Worm (Caenorhabditis elegans): ENCODE measurements around the gene T01C3.11.

- no peak for TF ChIP-seq ztf-11 (tag; optimal IDR thresholded peaks at IDR 0.05)
- no peak for TF ChIP-seq Y5F2A.4 (GFP tag; optimal IDR thresholded peaks at IDR 0.05)
- no peak for TF ChIP-seq lin-1 (GFP tag; IDR thresholded peaks at IDR 0.05)
- TF ChIP-seq ZK546.5 (tag; optimal IDR thresholded peaks at IDR 0.05), result no peak
- TF ChIP-seq dve-1 (tag; optimal IDR thresholded peaks at IDR 0.05; ENCODE audit: insufficient read depth), result no peak
- no peak for TF ChIP-seq ama-1 (optimal IDR thresholded peaks at IDR 0.05)
- TF ChIP-seq fos-1 (tag; optimal IDR thresholded peaks at IDR 0.05), result no peak
- TF ChIP-seq aha-1 (tag), result peak; percentile 75
- TF ChIP-seq R02D3.7 (tag; optimal IDR thresholded peaks at IDR 0.05), result no peak
- no peak for TF ChIP-seq ceh-82 (tag; optimal IDR thresholded peaks at IDR 0.05)
- TF ChIP-seq dpl-1 (GFP tag; optimal IDR thresholded peaks at IDR 0.05), result no peak
- no peak for TF ChIP-seq daf-12 (tag; optimal IDR thresholded peaks at IDR 0.05)
- no peak for TF ChIP-seq sdz-12 (GFP tag; optimal IDR thresholded peaks at IDR 0.05)
- TF ChIP-seq zip-2 (tag; optimal IDR thresholded peaks at IDR 0.05), result no peak
Observed at ce11 chrV:14991489-14991888, 7.8 kb upstream of the T01C3.11 start.
